Fruit fly (Drosophila melanogaster) whole organism, embryonic: Measurements from ENCODE around the gene CG17803.

ENCODE experiments used
- ATbp ChIP-seq: fragments of 200-800 bp; sonication (Bioruptor generic); optimal IDR thresholded peaks from 2 replicates; lab custom pipeline; 2017; ENCODE audit warnings: missing biosample characterization, mild to moderate bottlenecking, missing genetic modification characterization, missing genetic modification reagents
- C15 ChIP-seq: fragments of 200-800 bp; sonication (Bioruptor generic); IDR thresholded peaks from 3 replicates; pipeline ENCODE4 v1.3.6; 2022; ENCODE audit warnings: missing biosample characterization, missing genetic modification characterization
- CG13624 ChIP-seq: fragments of 200-800 bp; sonication (Bioruptor generic); optimal IDR thresholded peaks from 2 replicates; lab custom pipeline; 2016; ENCODE audit warnings: missing biosample characterization, missing genetic modification characterization
- CG14441 ChIP-seq: fragments of 200-800 bp; sonication (Bioruptor generic); IDR thresholded peaks from 2 replicates; pipeline ENCODE4 v1.3.6; 2022; ENCODE audit warnings: missing biosample characterization, missing genetic modification characterization
- CG14710 ChIP-seq: fragments of 200-800 bp; sonication (Bioruptor generic); optimal IDR thresholded peaks from 3 replicates; lab custom pipeline; 2019; ENCODE audit warnings: missing biosample characterization, mild to moderate bottlenecking, missing genetic modification characterization, moderate library complexity
- CG15011 ChIP-seq: fragments of 200-800 bp; sonication (Bioruptor generic); optimal IDR thresholded peaks from 3 replicates; lab custom pipeline; 2018; ENCODE audit warnings: missing biosample characterization, mild to moderate bottlenecking, missing genetic modification characterization
- CG15269 ChIP-seq: fragments of 200-800 bp; sonication (Bioruptor generic); optimal IDR thresholded peaks from 2 replicates; lab custom pipeline; 2018; ENCODE audit warnings: missing biosample characterization, mild to moderate bottlenecking, missing genetic modification characterization, moderate library complexity
- CG1602 ChIP-seq: fragments of 200-800 bp; sonication (Bioruptor generic); optimal IDR thresholded peaks from 3 replicates; lab custom pipeline; 2016; ENCODE audit warnings: missing biosample characterization, missing genetic modification characterization
- CG17359 ChIP-seq: fragments of 200-800 bp; sonication (Bioruptor generic); optimal IDR thresholded peaks from 3 replicates; lab custom pipeline; 2018; ENCODE audit warnings: missing biosample characterization, mild to moderate bottlenecking, missing genetic modification characterization, moderate library complexity
- CG17361 ChIP-seq: fragments of 200-800 bp; sonication (Bioruptor generic); IDR thresholded peaks from 3 replicates; pipeline ENCODE4 v1.3.6; 2022; ENCODE audit warnings: missing biosample characterization, missing genetic modification characterization
- CG2678 ChIP-seq: fragments of 200-800 bp; sonication (Bioruptor generic); optimal IDR thresholded peaks from 3 replicates; lab custom pipeline; 2019; ENCODE audit warnings: missing biosample characterization, mild to moderate bottlenecking, missing genetic modification characterization, moderate library complexity
- CG2712 ChIP-seq: fragments of 200-800 bp; optimal IDR thresholded peaks from 3 replicates; lab custom pipeline; 2019; ENCODE audit warnings: missing biosample characterization, mild to moderate bottlenecking, missing genetic modification characterization, moderate library complexity
- CG32772 ChIP-seq: fragments of 200-800 bp; sonication (Bioruptor generic); IDR thresholded peaks from 2 replicates; pipeline ENCODE4 v1.3.6; 2022; ENCODE audit warnings: missing biosample characterization, missing genetic modification characterization
- CG4328 ChIP-seq: fragments of 200-800 bp; sonication (Bioruptor generic); optimal IDR thresholded peaks from 3 replicates; lab custom pipeline; 2017; ENCODE audit warnings: missing biosample characterization, missing genetic modification reagents, missing genetic modification characterization
- CG4820 ChIP-seq: fragments of 200-800 bp; sonication (Bioruptor generic); optimal IDR thresholded peaks from 3 replicates; lab custom pipeline; 2016; ENCODE audit warnings: missing biosample characterization, missing genetic modification characterization
- CG5245 ChIP-seq: fragments of 200-800 bp; sonication (Bioruptor generic); optimal IDR thresholded peaks from 3 replicates; lab custom pipeline; 2016; ENCODE audit warnings: missing biosample characterization, missing genetic modification characterization
- CG6765 ChIP-seq: fragments of 200-800 bp; sonication (Bioruptor generic); optimal IDR thresholded peaks from 3 replicates; lab custom pipeline; 2017; ENCODE audit warnings: missing biosample characterization, mild to moderate bottlenecking, missing genetic modification characterization
- CG8290 ChIP-seq, 3 experiments: fragments of 200-800 bp; sonication (Bioruptor generic); optimal IDR thresholded peaks; 2 replicates each; lab custom pipeline; 2016 to 2019; ENCODE audit warnings: missing biosample characterization in 3 of 3, missing genetic modification characterization in 3 of 3, mild to moderate bottlenecking in 2 of 3, moderate library complexity in 1 of 3
- Drgx ChIP-seq: fragments of 200-800 bp; sonication (Bioruptor generic); IDR thresholded peaks from 2 replicates; pipeline ENCODE4 v1.3.6; 2022; ENCODE audit warnings: missing biosample characterization, missing genetic modification characterization
- Ets65A ChIP-seq: fragments of 200-800 bp; sonication (Bioruptor generic); peaks from one replicate; lab custom pipeline; 2016; ENCODE audit warnings: missing biosample characterization, missing genetic modification characterization
- Med ChIP-seq: fragments of 200-800 bp; sonication (Bioruptor generic); peaks from one replicate; lab custom pipeline; 2016; ENCODE audit warnings: missing biosample characterization, missing genetic modification characterization, mild to moderate bottlenecking, inconsistent platforms, moderate library complexity
- Nf-YA ChIP-seq: fragments of 200-800 bp; sonication (Bioruptor generic); IDR thresholded peaks from 2 replicates; pipeline ENCODE4 v1.3.6; 2022; ENCODE audit warnings: missing biosample characterization, missing genetic modification characterization
- Sox102F ChIP-seq: fragments of 200-800 bp; sonication (Bioruptor generic); optimal IDR thresholded peaks from 2 replicates; lab custom pipeline; 2018; ENCODE audit warnings: missing biosample characterization, mild to moderate bottlenecking, missing genetic modification characterization, moderate library complexity
- TFAM ChIP-seq: fragments of 200-800 bp; sonication (Bioruptor generic); optimal IDR thresholded peaks from 2 replicates; lab custom pipeline; 2017; ENCODE audit warnings: missing biosample characterization, missing genetic modification characterization, inconsistent platforms
- Xrp1 ChIP-seq: fragments of 200-800 bp; sonication (Bioruptor generic); IDR thresholded peaks from 2 replicates; pipeline ENCODE4 v1.3.6; 2022; ENCODE audit warnings: missing biosample characterization, missing genetic modification characterization
- az2 ChIP-seq: fragments of 200-800 bp; sonication (Bioruptor generic); optimal IDR thresholded peaks from 3 replicates; lab custom pipeline; 2016; ENCODE audit warnings: missing biosample characterization, missing genetic modification characterization
- bsh ChIP-seq, 2 experiments: fragments of 200-800 bp; sonication (Bioruptor generic); optimal IDR thresholded peaks; 2 replicates each; lab custom pipeline; 2017 to 2018; ENCODE audit warnings: mild to moderate bottlenecking in 2 of 2, missing biosample characterization in 2 of 2, missing genetic modification characterization in 2 of 2, moderate library complexity in 1 of 2
- ci ChIP-seq: fragments of 200-800 bp; sonication (Bioruptor generic); IDR thresholded peaks from 3 replicates; pipeline ENCODE4 v1.3.6; 2022; ENCODE audit warnings: missing biosample characterization, missing genetic modification characterization
- crol ChIP-seq: fragments of 200-800 bp; sonication (Bioruptor generic); IDR thresholded peaks from 2 replicates; pipeline ENCODE4 v1.3.6; 2022; ENCODE audit warnings: missing biosample characterization, missing genetic modification characterization
- dmrt99B ChIP-seq: fragments of 200-800 bp; sonication (Bioruptor generic); optimal IDR thresholded peaks from 2 replicates; lab custom pipeline; 2018; ENCODE audit warnings: missing biosample characterization, mild to moderate bottlenecking, missing genetic modification characterization, moderate library complexity
- dysf ChIP-seq: fragments of 200-800 bp; sonication (Bioruptor generic); IDR thresholded peaks from 3 replicates; pipeline ENCODE4 v1.3.6; 2022; ENCODE audit warnings: missing biosample characterization, missing genetic modification characterization
- eyg ChIP-seq: fragments of 200-800 bp; sonication (Bioruptor generic); optimal IDR thresholded peaks from 3 replicates; lab custom pipeline; 2016; ENCODE audit warnings: missing biosample characterization, missing genetic modification characterization
- fd96Cb ChIP-seq: fragments of 200-800 bp; sonication (Bioruptor generic); optimal IDR thresholded peaks from 2 replicates; lab custom pipeline; 2018; ENCODE audit warnings: missing biosample characterization, mild to moderate bottlenecking, missing genetic modification characterization, moderate library complexity
- gem ChIP-seq: fragments of 200-800 bp; sonication (Bioruptor generic); optimal IDR thresholded peaks from 2 replicates; lab custom pipeline; 2019; ENCODE audit warnings: missing biosample characterization, mild to moderate bottlenecking, missing genetic modification characterization, moderate library complexity
- gro ChIP-seq: fragments of 200-800 bp; sonication (Bioruptor generic); optimal IDR thresholded peaks from 2 replicates; lab custom pipeline; 2016; ENCODE audit warnings: missing biosample characterization, missing genetic modification characterization
- hb ChIP-seq: fragments of 200-800 bp; sonication (Bioruptor generic); IDR thresholded peaks from 3 replicates; pipeline ENCODE4 v1.3.6; 2022; ENCODE audit warnings: missing biosample characterization, missing genetic modification characterization; ENCODE audit not compliant: partially characterized antibody
- nom ChIP-seq: fragments of 200-800 bp; sonication (Bioruptor generic); optimal IDR thresholded peaks from 2 replicates; lab custom pipeline; 2017; ENCODE audit warnings: missing biosample characterization, missing genetic modification characterization, mild to moderate bottlenecking, moderate library complexity, missing genetic modification reagents
- prd ChIP-seq, 3 experiments: fragments of >200 bp in 2 of 3; fragments of 200-800 bp in 1 of 3; sonication (Bioruptor generic) in 1 of 3; optimal IDR thresholded peaks in 2 of 3; IDR thresholded peaks in 1 of 3; 2 replicates in 2 of 3; 3 replicates in 1 of 3; pipeline versions ENCODE4 v1.3.6 to Lab custom; 2017 to 2022; ENCODE audit warnings: missing biosample characterization in 1 of 3, missing genetic modification characterization in 1 of 3
- row ChIP-seq: fragments of 200-800 bp; sonication (Bioruptor generic); IDR thresholded peaks from 3 replicates; pipeline ENCODE4 v1.3.6; 2022; ENCODE audit warnings: missing biosample characterization, missing genetic modification characterization
- sens ChIP-seq: fragments of 200-800 bp; sonication (Bioruptor generic); peaks from one replicate; lab custom pipeline; 2016; ENCODE audit warnings: missing biosample characterization, missing genetic modification characterization
- tin ChIP-seq: fragments of 200-800 bp; sonication (Bioruptor generic); optimal IDR thresholded peaks from 3 replicates; lab custom pipeline; 2016; ENCODE audit warnings: missing biosample characterization, missing genetic modification characterization
- unpg ChIP-seq: fragments of 200-800 bp; sonication (Bioruptor generic); optimal IDR thresholded peaks from 3 replicates; lab custom pipeline; 2018; ENCODE audit warnings: missing biosample characterization, mild to moderate bottlenecking, missing genetic modification characterization, moderate library complexity
- zen ChIP-seq: fragments of 200-800 bp; sonication (Bioruptor generic); optimal IDR thresholded peaks from 3 replicates; lab custom pipeline; 2018; ENCODE audit warnings: missing biosample characterization, mild to moderate bottlenecking, missing genetic modification characterization, moderate library complexity

CG17803 gene

DNA sequence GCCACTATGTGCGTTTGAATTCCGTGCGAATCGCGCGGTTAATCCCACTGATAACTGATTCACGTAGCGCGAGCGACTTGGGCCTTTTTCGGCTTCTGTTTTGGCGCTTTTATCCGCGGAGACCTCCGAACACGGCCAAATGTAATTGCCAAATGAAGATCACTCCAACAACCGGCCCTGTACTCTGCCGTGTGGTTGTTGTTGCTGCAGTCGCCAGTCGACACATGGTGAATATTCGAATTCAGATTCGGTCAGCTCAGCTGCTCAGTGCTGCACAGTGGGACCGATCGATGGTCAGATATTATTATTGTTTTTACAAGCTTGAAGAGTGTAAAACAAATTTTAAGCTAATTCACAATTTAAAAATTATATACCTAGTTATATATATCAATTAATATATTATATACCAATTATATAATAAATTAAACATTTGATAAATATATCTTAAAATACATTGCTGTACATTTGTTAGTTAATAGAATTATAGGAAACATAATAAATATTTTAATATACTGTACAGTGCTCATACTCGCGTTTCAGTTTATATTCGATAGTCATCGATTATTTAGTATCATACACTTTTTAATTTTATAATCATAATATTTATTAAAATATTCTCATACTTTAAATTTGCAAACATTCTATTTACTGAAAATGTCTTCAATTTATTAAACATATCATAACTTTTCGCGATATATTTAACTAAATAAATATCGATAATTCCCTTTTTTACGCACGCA, 6.8 kb downstream of the CG17803 start, which contains the start of gene CG43102 (continued):
- TF ChIP-seq Nf-YA (GFP tag; lab: Robert Waterston, UW) (peak; percentile 42; the same call in 1 of the 2 replicates), CG15011 (peak; percentile 16), CG13624 (GFP tag; lab: Kevin White, UChicago) (peak; percentile 8), TFAM (GFP tag; lab: Kevin White, UChicago) (no peak), CG17359 (peak; percentile 72), CG8290 (GFP tag; optimal IDR thresholded peaks at IDR 0.05; lab: Kevin White, UChicago) (no peak), CG8290 (tag; optimal IDR thresholded peaks at IDR 0.05; lab: Kevin White, UChicago) (peak in 1 of 2 experiments; percentile 89), eyg (no peak), gro (peak; percentile 38), hb (GFP tag; lab: Robert Waterston, UW) (no peak), CG6765 (GFP tag; lab: Kevin White, UChicago) (peak; percentile 26), prd (optimal IDR thresholded peaks at IDR 0.05; lab: Kevin White, UChicago) (no peak), prd (GFP tag; IDR thresholded peaks at IDR 0.05; lab: Robert Waterston, UW) (peak; percentile 80), CG5245 (peak; percentile 20)
- TF ChIP-seq, all 482 proteins: peak for 349

DNA sequence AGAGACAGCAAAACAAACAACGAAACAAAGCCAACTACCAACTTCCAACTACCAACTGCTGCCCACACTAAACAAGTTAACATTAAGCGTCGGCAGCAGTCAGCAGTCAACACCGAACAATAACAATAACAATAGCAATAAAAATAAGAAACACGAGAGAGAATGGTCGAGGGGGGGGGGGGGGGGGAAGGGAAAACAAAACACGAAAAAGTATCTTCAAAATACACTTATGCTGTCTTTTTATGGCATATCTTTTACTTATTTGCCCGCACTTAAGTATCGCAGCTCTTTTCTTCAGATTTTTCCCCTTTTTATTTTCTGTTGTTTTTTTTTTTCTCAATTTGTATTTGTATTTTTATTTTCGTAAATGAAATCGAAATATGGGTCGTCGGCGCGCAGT, 8.0 kb downstream of the CG17803 start:
- TF ChIP-seq sens (GFP tag; lab: Kevin White, UChicago) (no peak), crol (GFP tag; lab: Robert Waterston, UW) (peak; percentile 73)

DNA sequence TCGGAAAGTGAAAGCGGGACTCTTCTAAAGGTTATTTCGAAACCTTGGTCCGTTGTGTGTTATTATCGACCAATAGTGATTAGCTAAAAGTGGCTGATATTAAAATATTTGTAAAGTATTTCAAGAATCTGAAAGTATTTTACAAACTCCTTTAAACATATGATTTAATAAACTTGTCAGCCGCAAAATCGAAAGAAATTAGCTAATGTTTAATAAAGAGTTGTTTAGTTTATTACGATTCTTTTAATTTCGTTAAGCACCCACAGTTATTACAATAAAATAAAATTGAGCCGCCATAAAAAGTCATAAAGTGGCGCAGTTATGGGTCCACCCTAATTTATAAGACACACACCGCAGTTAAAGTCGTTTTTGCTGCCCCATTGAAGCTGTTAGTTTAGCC, 11.4 kb downstream of the CG17803 start:
- TF ChIP-seq CG1602 (GFP tag; lab: Kevin White, UChicago) (no peak), CG15269 (no peak), row (GFP tag; lab: Robert Waterston, UW) (0 out of 3 replicates have a peak, but pooled peaks have one; percentile 5), sens (GFP tag; lab: Kevin White, UChicago) (peak; percentile 47), nom (GFP tag; lab: Kevin White, UChicago) (peak; percentile 2), az2 (GFP tag; lab: Kevin White, UChicago) (no peak)

DNA sequence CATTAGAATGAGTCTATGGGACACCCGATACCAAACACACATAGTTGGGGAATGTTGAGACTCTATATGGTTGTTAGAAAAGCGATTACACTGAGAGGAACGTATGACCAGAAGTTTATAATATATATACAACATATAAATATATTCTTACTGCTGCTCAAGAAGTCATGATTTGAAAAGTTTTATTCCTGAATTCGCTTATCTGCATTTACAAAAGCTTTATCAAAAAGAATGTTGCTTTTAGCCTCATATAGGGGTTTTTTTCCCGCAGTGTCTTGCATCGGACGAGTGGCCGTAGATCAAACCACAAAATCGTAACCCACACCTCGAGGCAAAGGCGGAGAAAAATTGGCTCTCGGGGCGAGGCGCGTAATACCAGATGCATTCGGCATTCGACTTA, 13.5 kb downstream of the CG17803 start:
- peak; percentile 6 for TF ChIP-seq ATbp (GFP tag; lab: Kevin White, UChicago)
- peak; percentile 4 for TF ChIP-seq unpg
- no peak for TF ChIP-seq C15 (GFP tag; lab: Robert Waterston, UW)
- peak; percentile 61; the same call in 1 of the 3 replicates for TF ChIP-seq ci (GFP tag; lab: Robert Waterston, UW)
- TF ChIP-seq zen (tag; lab: Kevin White, UChicago): no peak
- TF ChIP-seq bsh (GFP tag; optimal IDR thresholded peaks at IDR 0.05; lab: Kevin White, UChicago): peak in 1 of 2 experiments; percentile 56
- TF ChIP-seq fd96Cb (tag; lab: Kevin White, UChicago): peak; percentile 11
- TF ChIP-seq CG4820 (GFP tag; lab: Kevin White, UChicago): peak; percentile 3
- TF ChIP-seq Drgx: peak; percentile 40; the same call in 1 of the 2 replicates
- TF ChIP-seq dysf (GFP tag; lab: Robert Waterston, UW): 0 out of 3 replicates have a peak, but pooled peaks have one; percentile 35
- peak; percentile 4 for TF ChIP-seq tin (GFP tag; lab: Kevin White, UChicago)
- peak; percentile 17 for TF ChIP-seq Sox102F
- TF ChIP-seq CG17359: peak; percentile 13
- peak; percentile 12; the same call in 1 of the 3 replicates for TF ChIP-seq CG17361 (GFP tag; lab: Robert Waterston, UW)
- TF ChIP-seq dmrt99B: peak; percentile 4
- peak; percentile 18; the same call in 1 of the 2 replicates for TF ChIP-seq CG14441 (GFP tag; lab: Robert Waterston, UW)
- TF ChIP-seq CG14710 (tag; lab: Kevin White, UChicago): peak; percentile 10
- no peak for TF ChIP-seq Xrp1 (GFP tag; lab: Robert Waterston, UW)
- peak; percentile 33 for TF ChIP-seq CG2712
- TF ChIP-seq Ets65A: peak; percentile 34
- TF ChIP-seq gem (tag; lab: Kevin White, UChicago): peak; percentile 41
- TF ChIP-seq CG32772: peak; percentile 14; the same call in 1 of the 2 replicates
- TF ChIP-seq Med (GFP tag; lab: Kevin White, UChicago): peak; percentile 4
- TF ChIP-seq CG4328 (GFP tag; lab: Kevin White, UChicago): no peak
- TF ChIP-seq CG2678 (tag; lab: Kevin White, UChicago): peak; percentile 12
